Worm (Caenorhabditis elegans): ENCODE results near the gene sna-2.

DNA sequence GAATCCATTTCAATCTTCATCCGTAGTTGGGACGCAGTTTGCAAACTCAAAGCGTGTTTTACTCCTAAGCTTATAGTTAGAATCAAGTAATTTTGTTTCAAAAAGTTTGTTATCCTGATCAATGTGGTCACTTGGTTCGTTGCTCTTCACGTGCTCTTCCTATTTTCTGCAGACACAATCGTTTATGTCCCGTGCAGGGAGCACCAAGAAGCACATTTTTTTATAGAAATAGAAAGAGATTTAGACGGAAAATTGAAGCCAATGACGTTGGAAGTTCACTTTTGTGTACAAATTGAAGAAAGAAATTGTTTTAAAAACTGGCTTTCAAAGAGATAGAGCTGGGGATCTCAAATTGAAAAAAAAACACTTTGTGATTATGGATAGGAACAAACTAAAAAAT lies 15.7 kb downstream of the sna-2 start:
- TF ChIP-seq W03F9.2 (tag; optimal IDR thresholded peaks at IDR 0.05): no peak
- TF ChIP-seq him-1 (tag; optimal IDR thresholded peaks at IDR 0.05): no peak
- no peak for TF ChIP-seq dao-5 (tag; optimal IDR thresholded peaks at IDR 0.05)
